Worm (Caenorhabditis elegans): ENCODE measurements around the gene F58B4.5.

- TF ChIP-seq unc-86 (tag; optimal IDR thresholded peaks at IDR 0.05) (no peak), ceh-18 (tag; optimal IDR thresholded peaks at IDR 0.05) (no peak)
Observed at ce11 chrV:10925658-10926057, 6.8 kb upstream of the F58B4.5 start.

Data from whole organism, late embryonic.